Fruit fly (Drosophila melanogaster): ENCODE results near the gene phol.

phol gene

DNA sequence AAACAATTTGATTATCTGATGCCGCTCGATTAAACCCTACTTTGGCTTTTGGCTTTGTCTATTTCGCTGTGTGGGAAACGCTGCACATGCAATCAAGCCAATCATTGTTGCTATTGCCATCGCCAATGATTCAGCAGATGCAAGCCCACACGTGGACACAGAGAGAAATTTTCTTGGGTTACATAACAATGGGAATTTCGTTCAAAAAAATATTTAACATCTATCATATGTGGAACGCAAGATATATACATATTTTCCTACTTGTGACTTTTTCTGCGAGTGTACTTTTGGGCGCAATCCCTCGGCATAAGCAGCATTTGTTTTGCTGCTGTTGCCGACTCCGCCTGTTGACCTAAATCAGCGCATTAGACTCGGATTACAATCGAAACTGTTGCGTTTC is 36.8 kb downstream of the phol start (continued):
- TF ChIP-seq Sox14 (GFP tag; optimal IDR thresholded peaks at IDR 0.05) (peak; percentile 47), svp (GFP tag) (peak; percentile 67), pdm3 (GFP tag; optimal IDR thresholded peaks at IDR 0.05) (peak; percentile 63), achi (GFP tag; optimal IDR thresholded peaks at IDR 0.05) (peak; percentile 39), net (GFP tag; optimal IDR thresholded peaks at IDR 0.05) (peak; percentile 44), esn (GFP tag; optimal IDR thresholded peaks at IDR 0.05) (peak; percentile 3), fkh (GFP tag; optimal IDR thresholded peaks at IDR 0.05) (no peak), Hr38 (GFP tag; optimal IDR thresholded peaks at IDR 0.05) (no peak), Sox102F (GFP tag; optimal IDR thresholded peaks at IDR 0.05) (peak; percentile 67), CG8119 (GFP tag; IDR thresholded peaks at IDR 0.05) (peak; percentile 81), fd85E (GFP tag; optimal IDR thresholded peaks at IDR 0.05) (no peak), Hr39 (GFP tag; optimal IDR thresholded peaks at IDR 0.05) (peak; percentile 64), eg (GFP tag; IDR thresholded peaks at IDR 0.05) (peak; percentile 91), CG16779 (tag; optimal IDR thresholded peaks at IDR 0.05) (no peak), Eip75B (GFP tag; optimal IDR thresholded peaks at IDR 0.05) (no peak), CG8632 (GFP tag; optimal IDR thresholded peaks at IDR 0.05) (peak; percentile 35), CG6792 (GFP tag; optimal IDR thresholded peaks at IDR 0.05) (no peak), CG10669 (GFP tag; optimal IDR thresholded peaks at IDR 0.05) (peak; percentile 64), dsx (GFP tag; optimal IDR thresholded peaks at IDR 0.05; ENCODE audit: poor library complexity, severe bottlenecking) (no peak), CG11902 (GFP tag; optimal IDR thresholded peaks at IDR 0.05) (peak; percentile 58), fd59A (GFP tag; optimal IDR thresholded peaks at IDR 0.05) (peak; percentile 22), CG1621 (tag; optimal IDR thresholded peaks at IDR 0.05) (no peak), topi (GFP tag; optimal IDR thresholded peaks at IDR 0.05) (peak; percentile 72), Ets96B (tag; optimal IDR thresholded peaks at IDR 0.05) (peak; percentile 43), vri (GFP tag; optimal IDR thresholded peaks at IDR 0.05) (no peak), CG34406 (GFP tag; optimal IDR thresholded peaks at IDR 0.05) (peak; percentile 63), Hr4 (GFP tag; optimal IDR thresholded peaks at IDR 0.05) (peak; percentile 50), lz (GFP tag; optimal IDR thresholded peaks at IDR 0.05) (no peak), CG3032 (tag; optimal IDR thresholded peaks at IDR 0.05) (peak; percentile 15), Lpt (GFP tag; optimal IDR thresholded peaks at IDR 0.05) (peak; percentile 61), acj6 (GFP tag; optimal IDR thresholded peaks at IDR 0.05) (peak; percentile 60), Gug (GFP tag; IDR thresholded peaks at IDR 0.05) (peak; percentile 74), CG9139 (GFP tag; optimal IDR thresholded peaks at IDR 0.05) (no peak)

DNA sequence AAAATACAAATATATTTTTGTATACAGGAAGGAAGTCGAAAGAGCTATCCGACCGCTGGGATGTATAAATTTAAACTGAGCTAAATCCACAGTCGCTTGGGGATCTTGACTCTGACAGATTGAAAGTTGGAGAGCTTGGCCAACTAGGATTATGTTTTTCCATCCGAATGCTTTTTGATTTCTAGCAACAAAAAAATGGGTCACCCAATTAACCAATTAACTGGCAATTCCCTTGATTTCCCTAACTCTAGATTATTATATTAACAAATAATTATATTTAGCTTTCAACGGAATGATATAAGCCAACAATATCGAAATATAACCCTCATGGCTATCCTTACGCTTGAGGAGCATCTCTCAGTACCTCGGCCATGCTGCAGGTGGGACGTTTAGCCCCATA is 38.8 kb downstream of the phol start, which contains the start of gene CG3982:
TSS of gene CG3982 (minus strand) at position 101 of the 400 bp plus-strand sequence.
- TF ChIP-seq CG11294 (GFP tag; IDR thresholded peaks at IDR 0.05) (no peak), CG6854 (GFP tag; optimal IDR thresholded peaks at IDR 0.05) (no peak), OdsH (GFP tag; optimal IDR thresholded peaks at IDR 0.05) (no peak), CG31627 (GFP tag; optimal IDR thresholded peaks at IDR 0.05) (no peak), ss (GFP tag; optimal IDR thresholded peaks at IDR 0.05) (no peak), CG7368 (GFP tag; optimal IDR thresholded peaks at IDR 0.05) (no peak), CG11762 (GFP tag; optimal IDR thresholded peaks at IDR 0.05; ENCODE audit: insufficient read depth) (no peak), eg (GFP tag; IDR thresholded peaks at IDR 0.05) (no peak), CG9139 (GFP tag; optimal IDR thresholded peaks at IDR 0.05) (no peak), CG11902 (GFP tag; optimal IDR thresholded peaks at IDR 0.05) (no peak), CG1621 (tag; optimal IDR thresholded peaks at IDR 0.05) (no peak), Lpt (GFP tag; optimal IDR thresholded peaks at IDR 0.05) (no peak), Hr39 (GFP tag; optimal IDR thresholded peaks at IDR 0.05) (no peak), CG16779 (tag; optimal IDR thresholded peaks at IDR 0.05) (no peak), Hr38 (GFP tag; optimal IDR thresholded peaks at IDR 0.05) (no peak), topi (GFP tag; optimal IDR thresholded peaks at IDR 0.05) (no peak), Hr4 (GFP tag; optimal IDR thresholded peaks at IDR 0.05) (no peak), CG6163 (GFP tag; IDR thresholded peaks at IDR 0.05) (no peak), CG3919 (GFP tag; optimal IDR thresholded peaks at IDR 0.05) (no peak)

All from whole organism, prepupa.